Worm (Caenorhabditis elegans): ENCODE measurements around the gene nrsn-1.

The nrsn-1 gene

DNA sequence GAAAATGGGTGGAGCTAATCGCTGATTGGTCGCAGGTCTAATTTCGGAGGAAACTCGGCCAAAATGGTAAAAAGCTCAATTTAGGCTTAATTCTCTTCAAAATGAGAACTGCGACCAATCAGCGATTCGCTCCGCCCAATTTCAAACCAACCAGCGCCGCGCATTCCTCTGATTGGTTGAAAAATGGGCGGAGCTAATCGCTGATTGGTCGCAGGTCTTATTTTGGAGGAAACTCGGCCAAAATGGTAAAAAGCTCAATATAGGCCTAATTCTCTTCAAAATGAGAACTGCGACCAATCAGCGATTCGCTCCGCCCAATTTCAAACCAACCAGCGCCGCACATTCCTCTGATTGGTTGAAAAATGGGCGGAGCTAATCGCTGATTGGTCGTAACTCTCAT lies 8.2 kb downstream of the nrsn-1 start:
- peak; percentile 87 for TF ChIP-seq nfya-1 (tag; optimal IDR thresholded peaks at IDR 0.05)

DNA sequence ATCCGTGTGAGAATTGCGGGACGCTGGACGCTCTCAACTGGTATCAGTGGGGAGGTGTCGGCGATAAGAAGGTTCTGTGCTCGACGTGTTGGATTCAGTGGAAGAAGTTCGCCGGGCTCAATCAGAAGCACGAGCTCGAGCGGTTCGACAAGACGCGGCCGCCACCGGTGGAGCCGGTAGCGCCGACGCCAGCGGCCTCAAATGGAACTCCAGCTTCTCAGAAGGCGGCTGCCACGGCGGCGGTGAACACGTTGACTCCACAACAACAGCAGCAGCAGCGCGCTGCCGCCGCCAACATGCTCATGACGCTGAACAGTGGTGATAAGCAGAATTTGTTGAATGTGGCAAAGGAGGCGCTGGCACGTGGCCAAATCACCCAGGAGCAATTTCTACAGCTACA lies 8.9 kb downstream of the nrsn-1 start:
- no peak for TF ChIP-seq K09A11.1 (tag; optimal IDR thresholded peaks at IDR 0.05; ENCODE audit: insufficient read depth)
- no peak for TF ChIP-seq lim-6 (tag; optimal IDR thresholded peaks at IDR 0.05)
- no peak for TF ChIP-seq ahr-1 (tag; optimal IDR thresholded peaks at IDR 0.05)
- TF ChIP-seq F13H6.1 (tag; optimal IDR thresholded peaks at IDR 0.05) = no peak
- no peak for TF ChIP-seq npax-4 (tag; optimal IDR thresholded peaks at IDR 0.05)
- no peak for TF ChIP-seq rnt-1 (tag; optimal IDR thresholded peaks at IDR 0.05)
- no peak for TF ChIP-seq ceh-14 (tag; optimal IDR thresholded peaks at IDR 0.05)
- TF ChIP-seq ceh-24 (tag; optimal IDR thresholded peaks at IDR 0.05) = no peak
- no peak for TF ChIP-seq ztf-16 (tag; optimal IDR thresholded peaks at IDR 0.05)
- no peak for TF ChIP-seq sdc-2 (tag; optimal IDR thresholded peaks at IDR 0.05)
- TF ChIP-seq ama-1 (optimal IDR thresholded peaks at IDR 0.05) = no peak
- TF ChIP-seq odd-2 (tag; optimal IDR thresholded peaks at IDR 0.05) = no peak
- TF ChIP-seq ceh-34 (tag; optimal IDR thresholded peaks at IDR 0.05) = no peak
- no peak for TF ChIP-seq T23F11.4 (GFP tag; optimal IDR thresholded peaks at IDR 0.05)
- no peak for TF ChIP-seq ref-2 (tag; optimal IDR thresholded peaks at IDR 0.05)
- no peak for TF ChIP-seq pat-9 (tag; optimal IDR thresholded peaks at IDR 0.05)
- no peak for TF ChIP-seq madf-2 (tag; optimal IDR thresholded peaks at IDR 0.05)
- no peak for TF ChIP-seq dve-1 (tag; optimal IDR thresholded peaks at IDR 0.05)
- TF ChIP-seq fkh-6 (tag; optimal IDR thresholded peaks at IDR 0.05) = no peak
- TF ChIP-seq ceh-45 (GFP tag; IDR thresholded peaks at IDR 0.05) = no peak

DNA sequence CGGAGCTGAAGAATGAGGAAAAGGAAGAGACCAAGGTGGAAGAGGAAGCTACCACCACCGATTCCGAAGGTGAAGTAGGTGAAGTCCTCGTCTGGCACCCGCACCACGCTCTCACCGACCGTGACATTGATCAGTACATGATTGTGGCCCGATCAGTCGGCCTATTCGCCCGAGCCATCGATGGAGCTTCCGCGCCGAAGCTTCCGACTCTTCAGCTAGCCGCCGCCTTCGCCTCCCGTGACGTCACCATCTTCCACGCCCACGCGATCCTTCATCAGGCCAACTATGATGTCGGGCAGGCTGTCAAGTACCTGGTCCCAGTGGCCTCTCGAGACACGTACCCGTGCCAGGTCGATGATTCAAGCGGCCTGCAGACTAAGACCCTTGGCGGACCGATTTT lies 9.6 kb downstream of the nrsn-1 start:
- TF ChIP-seq lim-6 (tag; optimal IDR thresholded peaks at IDR 0.05) (no peak), hlh-8 (tag; optimal IDR thresholded peaks at IDR 0.05) (no peak), dve-1 (tag; optimal IDR thresholded peaks at IDR 0.05) (no peak), ceh-22 (tag; optimal IDR thresholded peaks at IDR 0.05) (no peak), ceh-48 (tag; optimal IDR thresholded peaks at IDR 0.05) (no peak), C08G9.2 (tag; optimal IDR thresholded peaks at IDR 0.05) (no peak), ztf-16 (tag; optimal IDR thresholded peaks at IDR 0.05) (no peak), tbx-7 (tag; optimal IDR thresholded peaks at IDR 0.05) (no peak), nhr-232 (tag; optimal IDR thresholded peaks at IDR 0.05) (no peak), pag-3 (tag; optimal IDR thresholded peaks at IDR 0.05; ENCODE audit: borderline replicate concordance) (no peak), fkh-6 (tag; optimal IDR thresholded peaks at IDR 0.05) (no peak), dmd-4 (tag; optimal IDR thresholded peaks at IDR 0.05; ENCODE audit: borderline replicate concordance) (no peak)

DNA sequence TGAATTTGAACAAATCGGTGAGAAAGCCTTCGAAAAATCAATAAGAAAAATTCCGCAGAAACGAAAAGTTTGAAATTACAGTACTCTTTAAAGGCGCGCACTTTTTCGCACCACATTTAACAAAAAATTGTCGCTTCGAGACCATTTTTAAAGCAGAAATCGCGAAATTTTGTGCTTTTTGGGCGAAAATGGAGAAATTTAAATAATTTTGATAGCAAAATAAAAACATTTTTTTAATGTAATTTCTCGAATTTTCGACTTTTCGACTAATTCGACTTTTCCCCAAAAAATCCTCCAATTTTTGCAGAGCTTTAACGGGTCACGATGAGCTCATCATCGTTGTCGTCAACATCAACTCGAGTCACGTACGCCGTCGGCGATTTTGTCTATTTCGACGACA lies 11.1 kb downstream of the nrsn-1 start, which contains the start of gene lin-40:
TSS of gene lin-40 (plus strand) at position 301 of the 400 bp plus-strand sequence.
- no peak for TF ChIP-seq ceh-9 (tag; optimal IDR thresholded peaks at IDR 0.05)
- no peak for TF ChIP-seq ceh-14 (tag; optimal IDR thresholded peaks at IDR 0.05)
- TF ChIP-seq dve-1 (tag; optimal IDR thresholded peaks at IDR 0.05) = no peak
- no peak for TF ChIP-seq ama-1 (optimal IDR thresholded peaks at IDR 0.05)
- TF ChIP-seq fkh-6 (tag; optimal IDR thresholded peaks at IDR 0.05) = no peak
- TF ChIP-seq fax-1 (tag; optimal IDR thresholded peaks at IDR 0.05) = no peak
- TF ChIP-seq elt-4 (tag; optimal IDR thresholded peaks at IDR 0.05) = no peak
- TF ChIP-seq ceh-48 (tag; optimal IDR thresholded peaks at IDR 0.05) = no peak
- TF ChIP-seq syd-9 (tag; optimal IDR thresholded peaks at IDR 0.05) = no peak
- TF ChIP-seq unc-3 (GFP tag; conservative IDR thresholded peaks at IDR 0.05) = no peak
- TF ChIP-seq unc-3 (tag; optimal IDR thresholded peaks at IDR 0.05) = no peak
- TF ChIP-seq ets-4 (tag; optimal IDR thresholded peaks at IDR 0.05) = no peak
- no peak for TF ChIP-seq dmd-4 (tag; optimal IDR thresholded peaks at IDR 0.05; ENCODE audit: borderline replicate concordance)
- TF ChIP-seq pha-4 (tag; optimal IDR thresholded peaks at IDR 0.05) = no peak
- TF ChIP-seq Y22D7AL.16 (tag; optimal IDR thresholded peaks at IDR 0.05) = no peak
- no peak for TF ChIP-seq nhr-232 (tag; optimal IDR thresholded peaks at IDR 0.05)
- TF ChIP-seq nhr-11 (tag; optimal IDR thresholded peaks at IDR 0.05) = no peak
- TF ChIP-seq ceh-6 (GFP tag; optimal IDR thresholded peaks at IDR 0.05) = no peak
